Worm (Caenorhabditis elegans) whole organism, late embryonic: ENCODE data around the gene F41E6.17.

Experiments
- K09A11.1 ChIP-seq: sonication (generic microtip); optimal IDR thresholded peaks from 2 replicates; lab custom pipeline; 2017; ENCODE audit warnings: antibody characterized with exemption, mild to moderate bottlenecking, missing genetic modification characterization, missing compliant biosample characterization; ENCODE audit not compliant: insufficient read depth
- ahr-1 ChIP-seq: sonication (generic microtip); optimal IDR thresholded peaks from 2 replicates; lab custom pipeline; 2016; ENCODE audit warnings: missing genetic modification characterization, missing compliant biosample characterization
- ama-1 ChIP-seq: fragments of 150-350 bp; optimal IDR thresholded peaks from 2 replicates; lab custom pipeline; 2014
- ceh-14 ChIP-seq: sonication (generic microtip); optimal IDR thresholded peaks from 2 replicates; lab custom pipeline; 2016; ENCODE audit warnings: missing genotype, missing genetic modification characterization, missing compliant biosample characterization
- ceh-18 ChIP-seq: sonication (generic microtip); optimal IDR thresholded peaks from 2 replicates; lab custom pipeline; 2016; ENCODE audit warnings: missing genetic modification characterization, missing compliant biosample characterization
- ceh-2 ChIP-seq: sonication (generic microtip); optimal IDR thresholded peaks from 2 replicates; lab custom pipeline; 2016; ENCODE audit warnings: missing genotype, missing genetic modification characterization, missing compliant biosample characterization
- ceh-34 ChIP-seq: sonication (generic microtip); optimal IDR thresholded peaks from 2 replicates; lab custom pipeline; 2016; ENCODE audit warnings: mild to moderate bottlenecking, missing genetic modification characterization, missing compliant biosample characterization
- ceh-48 ChIP-seq: sonication (generic microtip); optimal IDR thresholded peaks from 2 replicates; lab custom pipeline; 2016; ENCODE audit warnings: missing genetic modification characterization, inconsistent platforms, missing compliant biosample characterization
- ceh-6 ChIP-seq: fragments of 200-800 bp; sonication (Bioruptor generic); optimal IDR thresholded peaks from 2 replicates; lab custom pipeline; 2018; ENCODE audit warnings: mild to moderate bottlenecking, missing genetic modification characterization, missing compliant biosample characterization
- dve-1 ChIP-seq: sonication (generic microtip); optimal IDR thresholded peaks from 2 replicates; lab custom pipeline; 2017; ENCODE audit warnings: antibody characterized with exemption, mild to moderate bottlenecking, missing genetic modification characterization, missing compliant biosample characterization
- elt-2 ChIP-seq: sonication (generic microtip); optimal IDR thresholded peaks from 2 replicates; lab custom pipeline; 2016; ENCODE audit warnings: missing genetic modification reagents, missing genetic modification characterization, missing compliant biosample characterization
- fax-1 ChIP-seq: sonication (generic microtip); optimal IDR thresholded peaks from 2 replicates; lab custom pipeline; 2016; ENCODE audit warnings: missing genotype, missing genetic modification characterization, missing compliant biosample characterization
- fkh-10 ChIP-seq: fragments of 150-350 bp; optimal IDR thresholded peaks from 2 replicates; lab custom pipeline; 2014; ENCODE audit warnings: missing biosample characterization, missing genetic modification reagents, missing genetic modification characterization
- fkh-6 ChIP-seq: sonication (generic microtip); optimal IDR thresholded peaks from 2 replicates; lab custom pipeline; 2016; ENCODE audit warnings: missing genetic modification characterization, missing compliant biosample characterization
- gmeb-2 ChIP-seq: sonication (generic microtip); optimal IDR thresholded peaks from 2 replicates; lab custom pipeline; 2016; ENCODE audit warnings: missing genetic modification characterization, inconsistent platforms, missing compliant biosample characterization
- hlh-15 ChIP-seq: sonication (generic microtip); optimal IDR thresholded peaks from 2 replicates; lab custom pipeline; 2016; ENCODE audit warnings: missing genetic modification characterization, missing compliant biosample characterization
- hlh-6 ChIP-seq: sonication (generic microtip); optimal IDR thresholded peaks from 2 replicates; lab custom pipeline; 2016; ENCODE audit warnings: missing genotype, missing genetic modification characterization, missing compliant biosample characterization
- hlh-8 ChIP-seq: sonication (generic microtip); optimal IDR thresholded peaks from 2 replicates; lab custom pipeline; 2016; ENCODE audit warnings: missing genotype, missing genetic modification characterization, missing compliant biosample characterization
- lin-11 ChIP-seq: fragments of 200-800 bp; sonication (Bioruptor generic); optimal IDR thresholded peaks from 2 replicates; lab custom pipeline; 2018; ENCODE audit warnings: mild to moderate bottlenecking, missing genetic modification characterization, missing compliant biosample characterization
- nhr-11 ChIP-seq: fragments of 150-350 bp; optimal IDR thresholded peaks from 2 replicates; lab custom pipeline; 2014; ENCODE audit warnings: missing biosample characterization, missing genetic modification characterization
- pag-3 ChIP-seq: sonication (generic microtip); optimal IDR thresholded peaks from 2 replicates; lab custom pipeline; 2016; ENCODE audit warnings: missing compliant biosample characterization, missing genetic modification characterization, borderline replicate concordance
- pat-9 ChIP-seq: fragments of 200-800 bp; sonication (Bioruptor generic); optimal IDR thresholded peaks from 2 replicates; lab custom pipeline; 2018; ENCODE audit warnings: mild to moderate bottlenecking, missing genetic modification characterization, moderate library complexity, missing compliant biosample characterization
- pax-1 ChIP-seq: fragments of 150-350 bp; optimal IDR thresholded peaks from 2 replicates; lab custom pipeline; 2014; ENCODE audit warnings: missing biosample characterization, missing genetic modification characterization
- pqm-1 ChIP-seq: sonication (generic microtip); optimal IDR thresholded peaks from 2 replicates; lab custom pipeline; 2016; ENCODE audit warnings: missing genetic modification characterization, missing compliant biosample characterization
- rnt-1 ChIP-seq: sonication (generic microtip); optimal IDR thresholded peaks from 2 replicates; lab custom pipeline; 2016; ENCODE audit warnings: missing genetic modification characterization, missing compliant biosample characterization
- syd-9 ChIP-seq: sonication (generic microtip); optimal IDR thresholded peaks from 2 replicates; lab custom pipeline; 2016; ENCODE audit warnings: mild to moderate bottlenecking, missing genetic modification characterization, moderate library complexity, missing compliant biosample characterization
- tbx-2 ChIP-seq: sonication (generic microtip); optimal IDR thresholded peaks from 2 replicates; lab custom pipeline; 2016; ENCODE audit warnings: missing genetic modification characterization, missing compliant biosample characterization
- unc-55 ChIP-seq: sonication (generic microtip); optimal IDR thresholded peaks from 2 replicates; lab custom pipeline; 2017; ENCODE audit warnings: missing biosample characterization, missing genetic modification reagents, missing genetic modification characterization

The F41E6.17 gene

DNA sequence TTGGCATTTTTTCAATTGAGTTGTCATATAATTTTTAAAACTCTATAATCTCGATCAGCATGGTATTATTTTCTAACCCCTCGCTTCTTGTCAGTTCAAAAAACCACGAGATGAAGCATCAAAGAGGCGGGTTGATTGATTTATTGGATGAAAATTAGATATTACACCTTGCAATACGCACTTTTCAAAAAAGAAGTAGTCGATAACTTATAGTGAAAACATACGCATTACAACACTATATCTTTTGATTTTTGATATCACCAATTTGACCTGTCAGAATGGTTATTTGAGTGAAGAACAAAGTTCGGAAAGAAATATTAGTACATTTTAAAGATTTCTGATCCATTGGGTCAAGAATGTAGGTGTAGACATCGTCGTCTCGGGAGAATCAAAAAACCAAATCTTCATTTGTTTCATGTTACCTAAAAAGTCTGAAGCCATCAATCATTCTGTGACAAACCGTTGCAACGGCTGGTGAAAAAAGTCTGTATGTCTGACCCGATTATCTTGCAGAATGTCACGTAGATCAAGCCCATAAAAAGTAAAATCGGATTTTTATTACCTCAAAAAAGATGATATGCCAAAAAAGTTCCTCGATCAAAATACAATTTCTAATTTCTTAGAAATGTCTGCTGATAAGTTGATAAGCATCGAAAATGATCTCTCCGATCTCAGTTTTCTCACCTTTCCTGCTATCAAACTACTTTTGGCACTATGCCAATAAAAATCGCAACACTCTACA lies 29.4 kb downstream of the F41E6.17 start:
- no peak for TF ChIP-seq nhr-11 (tag; lab: Kevin White, UChicago)
- peak; percentile 14 for TF ChIP-seq unc-55 (GFP tag; lab: Kevin White, UChicago)

DNA sequence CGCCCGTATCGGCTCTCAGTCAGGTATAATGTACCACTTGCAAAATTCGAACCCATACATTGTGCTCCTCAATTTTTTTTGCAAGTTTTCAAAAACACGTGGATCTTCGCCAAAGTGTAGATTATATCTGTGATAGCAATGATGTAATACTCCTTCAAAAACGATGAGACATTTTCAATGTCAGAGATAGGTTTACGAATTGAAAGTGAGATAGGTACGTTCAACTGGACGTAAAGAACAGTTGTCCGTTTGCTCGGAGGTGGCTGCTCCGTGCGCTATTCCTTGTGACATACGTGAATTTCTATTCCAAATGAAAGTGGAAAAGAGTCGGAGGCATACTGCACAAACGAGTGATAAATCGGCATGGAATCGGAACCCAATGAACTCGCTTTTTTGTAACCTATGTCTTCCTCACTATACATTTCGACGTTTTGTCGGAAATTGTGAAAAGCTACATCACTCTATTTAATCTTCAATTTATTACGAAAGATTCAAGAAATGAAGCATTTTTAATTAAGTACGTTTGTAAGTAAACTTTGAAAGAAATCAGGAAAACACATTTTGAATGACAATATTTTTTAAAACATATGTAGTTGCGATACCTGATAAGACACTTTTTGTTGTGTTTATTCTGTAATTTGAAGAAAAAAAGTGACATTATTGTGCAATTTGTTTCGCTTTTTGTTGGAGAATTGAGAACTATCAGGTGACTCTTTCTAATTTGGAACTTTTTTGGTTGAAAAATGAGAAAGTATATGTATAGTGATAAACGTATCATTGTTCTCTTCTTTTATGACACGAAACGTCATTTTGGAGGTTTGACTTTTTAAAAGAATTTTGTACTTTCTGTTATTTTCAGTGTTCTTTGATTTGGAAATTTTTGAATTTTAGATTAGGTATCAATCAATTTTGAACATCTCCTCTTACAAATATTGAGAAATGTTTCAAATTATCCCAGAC lies 30.8 kb downstream of the F41E6.17 start:
- TF ChIP-seq unc-55 (GFP tag; lab: Kevin White, UChicago), result peak; percentile 16
- no peak for TF ChIP-seq dve-1 (tag; lab: Kevin White, UChicago)

DNA sequence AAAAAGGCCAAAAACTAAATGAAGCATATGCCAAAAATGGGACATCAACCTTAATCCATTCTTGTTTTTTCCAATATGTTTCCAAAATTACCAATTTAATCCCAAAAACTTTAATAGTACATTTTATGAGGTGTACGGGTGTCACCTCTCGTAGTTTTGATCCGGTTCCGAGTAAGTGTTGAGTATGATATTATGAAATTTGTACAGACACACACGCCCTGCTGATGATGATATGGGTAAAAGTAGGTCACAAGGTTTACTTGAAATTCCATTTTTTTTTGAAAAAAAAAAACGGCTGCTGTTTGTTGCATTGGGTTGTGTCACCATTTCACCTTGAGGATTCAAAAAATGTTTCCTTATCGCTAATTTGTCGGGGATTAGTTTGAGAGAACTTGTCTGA lies 34.0 kb downstream of the F41E6.17 start:
- TF ChIP-seq ahr-1 (tag; lab: Kevin White, UChicago) (no peak), ceh-2 (no peak), nhr-11 (tag; lab: Kevin White, UChicago) (no peak), ama-1 (no peak), hlh-15 (tag; lab: Kevin White, UChicago) (no peak), lin-11 (tag; lab: Kevin White, UChicago) (no peak), pat-9 (tag; lab: Kevin White, UChicago) (no peak), syd-9 (tag; lab: Kevin White, UChicago) (no peak), gmeb-2 (no peak), pag-3 (tag; lab: Kevin White, UChicago) (no peak), ceh-14 (no peak), hlh-6 (no peak), ceh-34 (no peak), K09A11.1 (no peak), fkh-10 (no peak), ceh-48 (tag; lab: Kevin White, UChicago) (no peak), tbx-2 (no peak), pax-1 (tag; lab: Kevin White, UChicago) (no peak), ceh-6 (GFP tag; lab: Kevin White, UChicago) (no peak), fax-1 (tag; lab: Kevin White, UChicago) (no peak)

DNA sequence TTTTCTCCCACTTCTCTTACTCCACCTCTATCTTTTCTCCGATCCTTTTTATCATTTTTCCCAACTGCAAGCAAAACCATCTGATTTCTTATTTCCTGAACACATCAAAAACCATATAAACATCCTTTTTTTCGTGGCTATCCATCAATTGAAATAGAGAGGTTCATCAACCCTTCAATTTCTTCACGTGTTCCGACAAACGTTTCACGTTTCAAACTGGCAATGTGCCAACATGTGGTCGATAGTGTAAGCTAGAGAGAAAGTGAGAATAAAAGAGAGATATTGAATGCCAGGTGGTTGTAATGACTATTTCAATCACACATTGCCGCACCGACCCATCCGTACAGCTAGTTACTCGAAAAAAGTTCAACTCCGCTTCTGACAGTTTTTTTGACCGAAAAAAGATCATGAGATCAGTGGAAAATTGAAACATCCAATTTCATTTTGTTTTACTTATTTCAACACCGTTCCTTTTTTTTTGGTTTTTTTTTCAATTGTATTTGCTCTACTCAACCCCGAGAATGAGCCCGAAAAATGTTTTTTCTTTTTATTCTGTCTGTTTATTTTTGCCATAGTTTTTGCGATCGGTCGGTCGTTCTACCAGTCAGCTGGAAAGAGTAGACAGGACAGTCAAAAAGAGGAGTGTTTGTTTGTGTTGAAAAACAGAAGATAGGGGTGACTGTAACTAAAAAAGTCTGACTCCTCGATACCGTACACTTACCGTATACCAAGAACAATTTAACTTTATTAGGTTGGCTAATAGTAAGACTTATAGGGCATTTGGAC lies 34.9 kb downstream of the F41E6.17 start:
- TF ChIP-seq hlh-8 (tag; lab: Kevin White, UChicago), result peak; percentile 34
- TF ChIP-seq pat-9 (tag; lab: Kevin White, UChicago), result no peak
- TF ChIP-seq unc-55 (GFP tag; lab: Kevin White, UChicago), result peak; percentile 37
- TF ChIP-seq ceh-6 (GFP tag; lab: Kevin White, UChicago), result no peak
- peak; percentile 49 for TF ChIP-seq ceh-18 (tag; lab: Kevin White, UChicago)
- TF ChIP-seq rnt-1 (tag; lab: Kevin White, UChicago), result peak; percentile 56

DNA sequence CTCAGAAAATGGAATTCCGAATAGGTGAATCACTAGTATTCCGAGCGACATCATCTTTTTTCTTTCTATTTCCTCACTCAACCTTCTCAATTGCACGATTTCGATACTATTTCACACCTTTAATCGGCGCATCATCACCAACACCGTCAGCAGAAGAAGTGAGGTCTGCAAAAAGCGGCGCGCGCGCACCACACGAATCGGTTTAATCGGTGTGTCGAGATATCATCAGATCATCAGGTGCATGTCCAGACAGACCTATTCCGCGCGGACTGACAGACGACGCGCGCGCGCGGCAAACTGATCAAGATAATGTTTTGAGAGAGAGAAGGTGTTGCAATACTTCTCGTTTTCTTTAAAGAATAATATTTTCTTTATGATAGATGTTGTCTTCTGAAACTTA lies 36.6 kb downstream of the F41E6.17 start:
- TF ChIP-seq rnt-1 (tag; lab: Kevin White, UChicago) (peak; percentile 20), fkh-6 (no peak)

DNA sequence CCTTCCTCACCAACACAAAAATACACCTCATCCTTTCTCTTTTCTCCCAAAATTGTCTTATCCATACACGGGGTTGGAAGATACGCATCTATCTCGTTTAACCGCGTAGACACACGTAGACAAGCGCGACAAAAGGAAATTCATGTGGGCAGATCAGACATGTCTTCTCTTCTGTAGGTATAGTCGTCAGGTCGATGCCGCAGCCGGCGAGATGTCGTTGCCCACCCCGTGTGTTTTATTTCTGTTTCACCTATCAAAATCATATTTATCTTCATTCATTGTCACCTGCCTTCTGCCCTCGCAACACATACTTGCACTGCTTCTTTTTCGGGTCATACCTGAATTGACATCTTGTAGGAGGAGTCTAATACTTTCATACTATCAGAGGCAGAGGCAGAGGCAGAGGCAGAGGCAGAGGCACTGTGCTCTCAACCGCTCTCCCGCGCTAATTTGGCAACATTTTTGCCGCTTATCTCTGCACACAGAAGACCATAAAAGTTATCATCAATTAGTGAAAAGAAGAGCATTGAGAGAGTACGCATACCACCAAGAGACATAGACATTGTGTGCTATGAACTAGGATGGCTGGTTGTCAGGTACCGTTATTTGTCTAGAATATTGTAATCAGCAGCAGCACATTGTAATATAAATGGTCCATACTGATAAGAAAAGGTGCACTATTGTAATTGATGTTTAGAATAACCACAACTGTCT lies 37.5 kb downstream of the F41E6.17 start:
- peak; percentile 37 for TF ChIP-seq pqm-1
- no peak for TF ChIP-seq ceh-14
- peak; percentile 98 for TF ChIP-seq elt-2 (tag; lab: Kevin White, UChicago)
- TF ChIP-seq rnt-1 (tag; lab: Kevin White, UChicago), result peak; percentile 22
